Worm (Caenorhabditis elegans) whole organism, L2 larva: ENCODE results near the gene C36B7.6.

Experiments
- F13H6.1 ChIP-seq: sonication (generic microtip); optimal IDR thresholded peaks from 2 replicates; lab custom pipeline; 2016; ENCODE audit warnings: missing genetic modification characterization, missing compliant biosample characterization
- ama-1 ChIP-seq: fragments of 150-350 bp; optimal IDR thresholded peaks from 2 replicates; lab custom pipeline; 2018; ENCODE audit warnings: inconsistent platforms
- ceh-82 ChIP-seq: fragments of 150-350 bp; optimal IDR thresholded peaks from 2 replicates; lab custom pipeline; 2014; ENCODE audit warnings: missing biosample characterization, missing genetic modification characterization
- egl-27 ChIP-seq: sonication (generic microtip); optimal IDR thresholded peaks from 3 replicates; lab custom pipeline; 2017; ENCODE audit warnings: missing biosample characterization, missing genetic modification reagents, missing genetic modification characterization
- lin-13 ChIP-seq: fragments of 150-350 bp; optimal IDR thresholded peaks from 2 replicates; lab custom pipeline; 2014; ENCODE audit warnings: missing biosample characterization, missing genetic modification reagents, missing genetic modification characterization
- lin-39 ChIP-seq: fragments of 150-350 bp; optimal IDR thresholded peaks from 2 replicates; lab custom pipeline; 2014; ENCODE audit warnings: missing biosample characterization, missing genetic modification reagents, missing genetic modification characterization
- nhr-12 ChIP-seq: fragments of 150-350 bp; optimal IDR thresholded peaks from 2 replicates; lab custom pipeline; 2014; ENCODE audit warnings: missing biosample characterization, missing genetic modification characterization
- nhr-6 ChIP-seq: fragments of 150-350 bp; optimal IDR thresholded peaks from 2 replicates; lab custom pipeline; 2014; ENCODE audit warnings: missing biosample characterization, missing genetic modification characterization
- nhr-77 ChIP-seq: fragments of 150-350 bp; optimal IDR thresholded peaks from 2 replicates; lab custom pipeline; 2014; ENCODE audit warnings: missing biosample characterization, missing genetic modification characterization
- skn-1 ChIP-seq: sonication (generic microtip); optimal IDR thresholded peaks from 2 replicates; lab custom pipeline; 2017; ENCODE audit warnings: missing biosample characterization, missing genetic modification characterization
- snpc-4 ChIP-seq: fragments of 150-350 bp; optimal IDR thresholded peaks from 2 replicates; lab custom pipeline; 2014; ENCODE audit warnings: missing biosample characterization, missing genetic modification characterization
- ztf-11 ChIP-seq: sonication (generic microtip); optimal IDR thresholded peaks from 2 replicates; lab custom pipeline; 2017; ENCODE audit warnings: missing biosample characterization, missing genetic modification characterization

ce11 chrX:7057357-7057756 is 42.8 kb downstream of the C36B7.6 start, which contains the start of gene B0403.5:
- TF ChIP-seq F13H6.1 (no peak), snpc-4 (tag; lab: Kevin White, UChicago) (no peak), lin-13 (GFP tag; lab: Kevin White, UChicago) (no peak), lin-39 (no peak), ceh-82 (tag; lab: Kevin White, UChicago) (no peak), nhr-12 (tag; lab: Kevin White, UChicago) (no peak), nhr-77 (no peak), skn-1 (tag; lab: Kevin White, UChicago) (no peak), ztf-11 (tag; lab: Kevin White, UChicago) (no peak), ama-1 (no peak), egl-27 (no peak), nhr-6 (no peak)
